Fruit fly (Drosophila melanogaster): Measurements from ENCODE around the gene crn.

The crn gene

dm6 chrX:2225138-2225537 is 24.6 kb downstream of the crn start, which contains the start of gene pcx (continued):
- TF ChIP-seq crol (GFP tag; IDR thresholded peaks at IDR 0.05), result peak; percentile 89
- no peak for TF ChIP-seq CG4730 (GFP tag; IDR thresholded peaks at IDR 0.05)
- TF ChIP-seq BEAF-32 (GFP tag; optimal IDR thresholded peaks at IDR 0.05), result peak; percentile 57
- TF ChIP-seq amos (GFP tag; IDR thresholded peaks at IDR 0.05; ENCODE audit: partially characterized antibody), result peak; percentile 59; the same call in 1 of the 2 replicates
- peak; percentile 61; the same call in 2 of the 3 replicates for TF ChIP-seq CG6791 (GFP tag; IDR thresholded peaks at IDR 0.05; ENCODE audit: partially characterized antibody)
- TF ChIP-seq inv (GFP tag; IDR thresholded peaks at IDR 0.05; ENCODE audit: partially characterized antibody), result 0 out of 2 replicates have a peak, but pooled peaks have one; percentile 19
- no peak for TF ChIP-seq odd (GFP tag; optimal IDR thresholded peaks at IDR 0.05)
- TF ChIP-seq vvl (GFP tag; IDR thresholded peaks at IDR 0.05), result 0 out of 2 replicates have a peak, but pooled peaks have one; percentile 7
- TF ChIP-seq CG18764 (GFP tag; optimal IDR thresholded peaks at IDR 0.05), result peak; percentile 86
- TF ChIP-seq Dll (GFP tag; IDR thresholded peaks at IDR 0.05; ENCODE audit: partially characterized antibody), result peak; percentile 56; the same call in 1 of the 4 replicates
- peak; percentile 50 for TF ChIP-seq HLH4C (GFP tag; IDR thresholded peaks at IDR 0.05; ENCODE audit: partially characterized antibody)
- no peak for TF ChIP-seq CG4820 (GFP tag; optimal IDR thresholded peaks at IDR 0.05)

dm6 chrX:2223454-2223853 is 26.3 kb downstream of the crn start, which contains the start of gene CG14052:
TSS of gene CG14052 (plus strand) at chrX:2223754.
- peak; percentile 16 for TF ChIP-seq Med (GFP tag)
- TF ChIP-seq ewg (GFP tag; optimal IDR thresholded peaks at IDR 0.05), result peak; percentile 19
- no peak for TF ChIP-seq CG6654 (GFP tag; optimal IDR thresholded peaks at IDR 0.05)
- TF ChIP-seq dmrt11E (tag; optimal IDR thresholded peaks at IDR 0.05), result no peak
- TF ChIP-seq fu2 (GFP tag; optimal IDR thresholded peaks at IDR 0.05), result no peak

- peak; percentile 62 for TF ChIP-seq chn (GFP tag; optimal IDR thresholded peaks at IDR 0.05)
- TF ChIP-seq abd-A (tag; optimal IDR thresholded peaks at IDR 0.05), result no peak
- peak; percentile 78 for TF ChIP-seq ERR (GFP tag; optimal IDR thresholded peaks at IDR 0.05)
- TF ChIP-seq sens-2 (GFP tag; IDR thresholded peaks at IDR 0.05), result peak; percentile 64
- peak; percentile 82 for TF ChIP-seq sisA (GFP tag; IDR thresholded peaks at IDR 0.05)
- TF ChIP-seq CG17186 (GFP tag; optimal IDR thresholded peaks at IDR 0.05), result peak; percentile 7
- TF ChIP-seq C15 (GFP tag; IDR thresholded peaks at IDR 0.05), result 0 out of 3 replicates have a peak, but pooled peaks have one; percentile 30
- TF ChIP-seq CG6813 (GFP tag; optimal IDR thresholded peaks at IDR 0.05), result peak; percentile 85
- no peak for TF ChIP-seq usp (GFP tag; optimal IDR thresholded peaks at IDR 0.05)
- peak; percentile 24 for TF ChIP-seq trh (GFP tag; optimal IDR thresholded peaks at IDR 0.05)
- TF ChIP-seq gcm (GFP tag; optimal IDR thresholded peaks at IDR 0.05), result peak; percentile 71
- peak; percentile 41; the same call in 1 of the 3 replicates for TF ChIP-seq zen2 (GFP tag; IDR thresholded peaks at IDR 0.05; ENCODE audit: partially characterized antibody)
- no peak for TF ChIP-seq CG2129 (GFP tag; IDR thresholded peaks at IDR 0.05; ENCODE audit: partially characterized antibody)
- TF ChIP-seq croc (GFP tag; conservative IDR thresholded peaks at IDR 0.05), result peak; percentile 75
- TF ChIP-seq tio (GFP tag; optimal IDR thresholded peaks at IDR 0.05), result no peak
- TF ChIP-seq Fer3 (tag; optimal IDR thresholded peaks at IDR 0.05), result peak; percentile 91
- 0 out of 2 replicates have a peak, but pooled peaks have one; percentile 46 for TF ChIP-seq CkIIα-i1 (GFP tag; IDR thresholded peaks at IDR 0.05)
- TF ChIP-seq dati (GFP tag; IDR thresholded peaks at IDR 0.05), result no peak
- TF ChIP-seq CG7963 (GFP tag; IDR thresholded peaks at IDR 0.05; ENCODE audit: partially characterized antibody), result 0 out of 3 replicates have a peak, but pooled peaks have one; percentile 7
- TF ChIP-seq Dip3 (GFP tag; optimal IDR thresholded peaks at IDR 0.05), result peak; percentile 86
- peak; percentile 73 for TF ChIP-seq CG4854 (GFP tag; optimal IDR thresholded peaks at IDR 0.05)
- peak; percentile 11 for TF ChIP-seq YL-1 (GFP tag; optimal IDR thresholded peaks at IDR 0.05)
- peak; percentile 62 for TF ChIP-seq CG10959 (GFP tag; IDR thresholded peaks at IDR 0.05)
- peak; percentile 80 for TF ChIP-seq CG7786 (GFP tag; optimal IDR thresholded peaks at IDR 0.05)
- TF ChIP-seq CG6765 (GFP tag; optimal IDR thresholded peaks at IDR 0.05), result peak; percentile 88
- peak; percentile 94 for TF ChIP-seq CG13424 (tag; optimal IDR thresholded peaks at IDR 0.05)
- TF ChIP-seq CG7556 (GFP tag; optimal IDR thresholded peaks at IDR 0.05), result peak; percentile 83
- TF ChIP-seq wek (GFP tag; optimal IDR thresholded peaks at IDR 0.05), result no peak
- peak; percentile 83 for TF ChIP-seq CG3847 (GFP tag; IDR thresholded peaks at IDR 0.05)
Measured at dm6 chrX:2222181-2222790, 27.5 kb downstream of the crn start, which contains the start of gene Vinc. TSS of gene Vinc (minus strand) at chrX:2222567.
